Fruit fly (Drosophila melanogaster): ENCODE results near the gene a10.

a10 gene

DNA sequence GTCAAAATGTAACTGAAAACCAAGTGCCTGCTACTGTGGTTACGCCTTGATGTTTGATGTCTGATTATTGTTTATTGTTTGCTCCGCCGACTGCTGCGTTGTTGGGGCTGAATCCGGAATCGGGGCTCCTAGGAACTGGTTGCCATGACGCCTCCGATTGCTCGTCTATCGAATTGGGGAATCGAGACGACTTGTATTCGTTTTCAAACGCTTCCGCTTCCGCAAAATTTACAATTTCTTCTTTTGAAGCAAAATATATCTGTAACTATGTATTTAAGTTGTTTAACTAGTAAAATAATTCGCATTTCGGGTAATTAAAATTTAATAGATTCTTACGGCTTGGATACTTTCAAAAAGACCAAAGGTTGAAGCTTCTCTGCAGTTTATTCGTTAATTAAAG is 785 bp downstream of the a10 start, which contains the start of gene CG6652:
TSS of gene CG6652 (minus strand) at position 101 of the 400 bp plus-strand sequence.
- no peak for TF ChIP-seq foxo (GFP tag; optimal IDR thresholded peaks at IDR 0.05)
- no peak for TF ChIP-seq sage (GFP tag; optimal IDR thresholded peaks at IDR 0.05)
- no peak for TF ChIP-seq Hnf4 (GFP tag; optimal IDR thresholded peaks at IDR 0.05)
- TF ChIP-seq rgr (GFP tag; optimal IDR thresholded peaks at IDR 0.05): no peak
- TF ChIP-seq GATAd (GFP tag; optimal IDR thresholded peaks at IDR 0.05): no peak
- TF ChIP-seq Dfd (GFP tag; optimal IDR thresholded peaks at IDR 0.05): no peak
- TF ChIP-seq psq (GFP tag; optimal IDR thresholded peaks at IDR 0.05): no peak

- TF ChIP-seq Abd-B (GFP tag; optimal IDR thresholded peaks at IDR 0.05): no peak
- TF ChIP-seq sv (GFP tag; optimal IDR thresholded peaks at IDR 0.05): no peak
- TF ChIP-seq CG32264 (GFP tag; optimal IDR thresholded peaks at IDR 0.05): no peak
- no peak for TF ChIP-seq fru (GFP tag; optimal IDR thresholded peaks at IDR 0.05)
- TF ChIP-seq Hnf4 (GFP tag; optimal IDR thresholded peaks at IDR 0.05): no peak
- TF ChIP-seq CG9705 (GFP tag; optimal IDR thresholded peaks at IDR 0.05): no peak
- no peak for TF ChIP-seq foxo (GFP tag; optimal IDR thresholded peaks at IDR 0.05)
- no peak for TF ChIP-seq Vsx2 (GFP tag; optimal IDR thresholded peaks at IDR 0.05; ENCODE audit: partially characterized antibody)
- no peak for TF ChIP-seq lola (GFP tag; optimal IDR thresholded peaks at IDR 0.05)
- TF ChIP-seq woc (GFP tag; optimal IDR thresholded peaks at IDR 0.05): no peak
- TF ChIP-seq ey (GFP tag; optimal IDR thresholded peaks at IDR 0.05): no peak
Measured at dm6 chr3L:17016576-17016917, 7.0 kb downstream of the a10 start.

DNA sequence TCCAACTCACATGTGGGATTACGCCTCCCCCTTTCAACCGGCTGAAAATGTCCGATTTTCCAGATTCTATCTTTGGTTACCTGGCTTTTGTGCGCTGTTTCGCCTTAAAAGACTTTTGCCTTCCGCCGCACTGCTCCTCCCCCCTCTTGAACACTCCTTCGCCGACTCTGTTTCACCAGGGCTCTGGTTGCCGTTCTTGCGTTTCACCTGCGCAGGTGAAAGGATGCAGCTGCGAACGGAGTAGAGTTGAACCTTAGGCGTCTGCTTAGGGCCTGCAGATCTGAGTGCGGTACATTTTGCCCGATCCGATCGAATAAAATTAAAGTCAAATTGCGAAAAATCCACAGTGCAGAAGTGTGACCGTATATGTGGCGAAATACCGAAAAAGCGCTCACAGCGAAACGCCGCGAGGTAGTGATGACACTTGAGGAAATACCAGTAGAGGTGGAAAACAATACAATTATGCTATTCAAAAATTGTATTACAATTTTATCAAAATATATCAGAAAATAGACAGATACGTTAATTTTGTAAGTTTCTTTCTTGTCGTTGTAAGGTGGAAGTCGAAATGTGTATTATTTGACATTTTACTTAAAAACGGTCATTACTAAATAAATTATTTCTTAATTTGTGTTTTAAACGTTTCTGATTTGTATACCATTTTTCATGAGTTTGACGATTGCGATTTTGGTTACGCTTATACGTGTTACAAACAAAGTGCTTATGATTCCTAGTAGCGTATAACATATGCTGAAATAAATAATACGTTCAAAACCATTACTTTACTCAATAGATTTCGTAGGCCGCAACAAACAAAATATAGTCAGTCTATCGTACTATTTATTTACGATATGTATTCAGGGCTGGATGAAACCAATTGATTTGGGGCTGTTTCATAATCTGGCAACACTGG is 7.6 kb downstream of the a10 start, which contains the start of the genes CG6664 and CG7728:
TSS of gene CG6664 (minus strand) at position 518 of the 913 bp plus-strand sequence.
TSS of gene CG7728 (plus strand) at position 874 of the 913 bp plus-strand sequence.
- TF ChIP-seq Hr83 (GFP tag; optimal IDR thresholded peaks at IDR 0.05; ENCODE audit: poor library complexity, severe bottlenecking) (peak; percentile 15), br (GFP tag; optimal IDR thresholded peaks at IDR 0.05) (peak; percentile 5), woc (GFP tag; optimal IDR thresholded peaks at IDR 0.05) (peak; percentile 84), brk (GFP tag; optimal IDR thresholded peaks at IDR 0.05) (no peak), CG9705 (GFP tag; optimal IDR thresholded peaks at IDR 0.05) (no peak), N (GFP tag; optimal IDR thresholded peaks at IDR 0.05) (no peak), HLH106 (tag; optimal IDR thresholded peaks at IDR 0.05) (peak; percentile 66), tai (GFP tag; optimal IDR thresholded peaks at IDR 0.05) (no peak), h (GFP tag; optimal IDR thresholded peaks at IDR 0.05) (peak; percentile 34), Dfd (GFP tag; optimal IDR thresholded peaks at IDR 0.05) (no peak), ey (GFP tag; optimal IDR thresholded peaks at IDR 0.05) (peak; percentile 47), lola (GFP tag; optimal IDR thresholded peaks at IDR 0.05) (no peak), Sp1 (GFP tag; optimal IDR thresholded peaks at IDR 0.05) (peak; percentile 56), Rel (GFP tag; optimal IDR thresholded peaks at IDR 0.05) (no peak), Rel (tag; optimal IDR thresholded peaks at IDR 0.05) (peak; percentile 40), sv (GFP tag; optimal IDR thresholded peaks at IDR 0.05) (peak; percentile 38), usp (GFP tag; optimal IDR thresholded peaks at IDR 0.05) (no peak), Hnf4 (GFP tag; optimal IDR thresholded peaks at IDR 0.05) (no peak), sage (GFP tag; optimal IDR thresholded peaks at IDR 0.05) (no peak), jim (GFP tag; optimal IDR thresholded peaks at IDR 0.05) (peak; percentile 4), Dif (GFP tag; optimal IDR thresholded peaks at IDR 0.05; ENCODE audit: partially characterized antibody) (no peak), pan (optimal IDR thresholded peaks at IDR 0.05) (no peak), Hr78 (GFP tag; optimal IDR thresholded peaks at IDR 0.05) (no peak), CrebA (GFP tag; optimal IDR thresholded peaks at IDR 0.05; ENCODE audit: borderline replicate concordance) (no peak), Abd-B (GFP tag; optimal IDR thresholded peaks at IDR 0.05) (no peak), Mio (GFP tag; optimal IDR thresholded peaks at IDR 0.05) (no peak), fru (GFP tag; optimal IDR thresholded peaks at IDR 0.05) (no peak), GATAd (GFP tag; optimal IDR thresholded peaks at IDR 0.05) (no peak), CG32264 (GFP tag; optimal IDR thresholded peaks at IDR 0.05) (no peak), Jra (GFP tag; optimal IDR thresholded peaks at IDR 0.05) (no peak), Myc (optimal IDR thresholded peaks at IDR 0.05) (peak; percentile 23), dmrt93B (GFP tag; optimal IDR thresholded peaks at IDR 0.05) (peak; percentile 50), Vsx2 (GFP tag; optimal IDR thresholded peaks at IDR 0.05; ENCODE audit: partially characterized antibody) (no peak), OdsH (GFP tag; optimal IDR thresholded peaks at IDR 0.05) (peak; percentile 44), foxo (GFP tag; optimal IDR thresholded peaks at IDR 0.05) (peak in 1 of 2 experiments; percentile 72), rgr (GFP tag; optimal IDR thresholded peaks at IDR 0.05) (peak; percentile 9), psq (GFP tag; optimal IDR thresholded peaks at IDR 0.05) (peak; percentile 47), dl (GFP tag; optimal IDR thresholded peaks at IDR 0.05; ENCODE audit: insufficient read depth in 1 of 2, partially characterized antibody in 2 of 2) (no peak), dsf (GFP tag; optimal IDR thresholded peaks at IDR 0.05; ENCODE audit: borderline replicate concordance) (no peak)

Data from whole organism, wandering third instar larva.